Fruit fly (Drosophila melanogaster): Measurements from ENCODE around the gene tnc.
A peak's percentile ranks its signal among the peaks of the same experiment; 100 is the strongest.

tnc gene

dm6 chr3R:24944920-24945853, 39.0 kb upstream of the tnc start, which contains the start of the genes ssh and Nmnat:
TSS of gene ssh (minus strand) at chr3R:24944956.
TSS of gene Nmnat (plus strand) at chr3R:24945237.
- TF ChIP-seq svp (GFP tag) = peak; percentile 88
- no peak for TF ChIP-seq Eip93F (GFP tag; optimal IDR thresholded peaks at IDR 0.05)
- no peak for TF ChIP-seq CG10669 (GFP tag; optimal IDR thresholded peaks at IDR 0.05)
- TF ChIP-seq CG8119 (GFP tag; IDR thresholded peaks at IDR 0.05) = no peak
- TF ChIP-seq cyc (GFP tag; optimal IDR thresholded peaks at IDR 0.05) = no peak
- TF ChIP-seq Ets96B (tag; optimal IDR thresholded peaks at IDR 0.05) = peak; percentile 22
- no peak for TF ChIP-seq CG6163 (GFP tag; IDR thresholded peaks at IDR 0.05)
- TF ChIP-seq topi (GFP tag; optimal IDR thresholded peaks at IDR 0.05) = peak; percentile 42
- no peak for TF ChIP-seq ss (GFP tag; optimal IDR thresholded peaks at IDR 0.05)
- TF ChIP-seq CG6808 (GFP tag; optimal IDR thresholded peaks at IDR 0.05) = no peak
- TF ChIP-seq esn (GFP tag; optimal IDR thresholded peaks at IDR 0.05) = peak; percentile 66
- TF ChIP-seq CG32006 (GFP tag; optimal IDR thresholded peaks at IDR 0.05) = no peak
- no peak for TF ChIP-seq OdsH (GFP tag; optimal IDR thresholded peaks at IDR 0.05)
- TF ChIP-seq Met (GFP tag; optimal IDR thresholded peaks at IDR 0.05) = no peak
- no peak for TF ChIP-seq CG11762 (GFP tag; optimal IDR thresholded peaks at IDR 0.05; ENCODE audit: insufficient read depth)
- no peak for TF ChIP-seq Hr39 (GFP tag; optimal IDR thresholded peaks at IDR 0.05)
- no peak for TF ChIP-seq Sox102F (GFP tag; optimal IDR thresholded peaks at IDR 0.05)
- TF ChIP-seq vri (GFP tag; optimal IDR thresholded peaks at IDR 0.05) = no peak
- TF ChIP-seq fd59A (GFP tag; optimal IDR thresholded peaks at IDR 0.05) = no peak
- no peak for TF ChIP-seq dsx (GFP tag; optimal IDR thresholded peaks at IDR 0.05; ENCODE audit: poor library complexity, severe bottlenecking)
- peak; percentile 54 for TF ChIP-seq lz (GFP tag; optimal IDR thresholded peaks at IDR 0.05)
- no peak for TF ChIP-seq CG15336 (GFP tag; IDR thresholded peaks at IDR 0.05)
- no peak for TF ChIP-seq achi (GFP tag; optimal IDR thresholded peaks at IDR 0.05)
- TF ChIP-seq Hr38 (GFP tag; optimal IDR thresholded peaks at IDR 0.05) = no peak
- peak; percentile 42 for TF ChIP-seq Sox14 (GFP tag; optimal IDR thresholded peaks at IDR 0.05)
- peak; percentile 31 for TF ChIP-seq CG31627 (GFP tag; optimal IDR thresholded peaks at IDR 0.05)
- no peak for TF ChIP-seq Lpt (GFP tag; optimal IDR thresholded peaks at IDR 0.05)
- no peak for TF ChIP-seq CG9139 (GFP tag; optimal IDR thresholded peaks at IDR 0.05)
- peak; percentile 80 for TF ChIP-seq Eip78C (GFP tag)

dm6 chr3R:24947332-24947731, 36.9 kb upstream of the tnc start, which contains the start of gene mah:
TSS of gene mah (plus strand) at chr3R:24947632.
- TF ChIP-seq CG10669 (GFP tag; optimal IDR thresholded peaks at IDR 0.05) (no peak), Smox (GFP tag; optimal IDR thresholded peaks at IDR 0.05) (no peak), svp (GFP tag) (peak; percentile 2), Met (GFP tag; optimal IDR thresholded peaks at IDR 0.05) (no peak)

- no peak for TF ChIP-seq CG11902 (GFP tag; optimal IDR thresholded peaks at IDR 0.05)
- TF ChIP-seq fd85E (GFP tag; optimal IDR thresholded peaks at IDR 0.05) = no peak
- peak; percentile 71 for TF ChIP-seq Ets96B (tag; optimal IDR thresholded peaks at IDR 0.05)
- no peak for TF ChIP-seq CG8319 (GFP tag; optimal IDR thresholded peaks at IDR 0.05)
- TF ChIP-seq Ets21C (GFP tag; optimal IDR thresholded peaks at IDR 0.05) = no peak
- TF ChIP-seq Gug (GFP tag; IDR thresholded peaks at IDR 0.05) = no peak
- TF ChIP-seq topi (GFP tag; optimal IDR thresholded peaks at IDR 0.05) = no peak
- TF ChIP-seq eg (GFP tag; IDR thresholded peaks at IDR 0.05) = no peak
- TF ChIP-seq CG15336 (GFP tag; IDR thresholded peaks at IDR 0.05) = no peak
- TF ChIP-seq CG11294 (GFP tag; IDR thresholded peaks at IDR 0.05) = no peak
- no peak for TF ChIP-seq Lpt (GFP tag; optimal IDR thresholded peaks at IDR 0.05)
- TF ChIP-seq Eip78C (GFP tag) = peak; percentile 75
- peak; percentile 15 for TF ChIP-seq achi (GFP tag; optimal IDR thresholded peaks at IDR 0.05)
- no peak for TF ChIP-seq OdsH (GFP tag; optimal IDR thresholded peaks at IDR 0.05)
- no peak for TF ChIP-seq CG9139 (GFP tag; optimal IDR thresholded peaks at IDR 0.05)
- TF ChIP-seq CG6808 (GFP tag; optimal IDR thresholded peaks at IDR 0.05) = peak; percentile 67
- TF ChIP-seq Sox15 (GFP tag; optimal IDR thresholded peaks at IDR 0.05) = no peak
- no peak for TF ChIP-seq dac (GFP tag; optimal IDR thresholded peaks at IDR 0.05)
- TF ChIP-seq CG6163 (GFP tag; IDR thresholded peaks at IDR 0.05) = no peak
- no peak for TF ChIP-seq Sox102F (GFP tag; optimal IDR thresholded peaks at IDR 0.05)
- TF ChIP-seq cyc (GFP tag; optimal IDR thresholded peaks at IDR 0.05) = no peak
- TF ChIP-seq pdm3 (GFP tag; optimal IDR thresholded peaks at IDR 0.05) = no peak
- no peak for TF ChIP-seq net (GFP tag; optimal IDR thresholded peaks at IDR 0.05)
- no peak for TF ChIP-seq CG7368 (GFP tag; optimal IDR thresholded peaks at IDR 0.05)
- no peak for TF ChIP-seq acj6 (GFP tag; optimal IDR thresholded peaks at IDR 0.05)
- no peak for TF ChIP-seq CG34406 (GFP tag; optimal IDR thresholded peaks at IDR 0.05)
- no peak for TF ChIP-seq Hr4 (GFP tag; optimal IDR thresholded peaks at IDR 0.05)
- TF ChIP-seq CG3032 (tag; optimal IDR thresholded peaks at IDR 0.05) = peak; percentile 73
- peak; percentile 57 for TF ChIP-seq dsx (GFP tag; optimal IDR thresholded peaks at IDR 0.05; ENCODE audit: poor library complexity, severe bottlenecking)
These were observed 31.0 kb upstream of the tnc start for dm6 chr3R:24953152-24953551.

Data from whole organism, prepupa.